Worm (Caenorhabditis elegans): Measurements from ENCODE around the gene W04H10.1.

DNA sequence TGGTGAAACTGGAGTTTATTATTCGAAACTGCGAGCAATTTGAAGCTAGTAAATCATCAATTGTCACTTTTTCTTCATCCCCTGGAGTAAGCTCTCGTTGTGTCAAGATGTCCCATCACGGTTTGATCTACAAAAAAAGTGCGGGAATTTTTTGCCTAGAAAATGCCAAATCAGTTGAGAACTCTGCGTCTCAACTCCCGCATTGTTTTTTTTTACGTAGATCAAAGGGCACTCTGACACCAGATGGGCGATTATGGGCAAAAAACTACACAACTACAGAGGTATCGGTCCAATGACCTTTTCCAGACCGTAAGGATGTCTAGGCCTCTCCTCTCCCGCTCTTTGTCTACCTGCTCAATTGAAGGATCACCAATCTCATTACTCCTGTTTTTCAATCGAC is 21.3 kb upstream of the W04H10.1 start, which contains the start of gene fbxb-34:
- TF ChIP-seq hlh-13 (GFP tag; optimal IDR thresholded peaks at IDR 0.05) = no peak
- TF ChIP-seq dmd-4 (tag; optimal IDR thresholded peaks at IDR 0.05; ENCODE audit: borderline replicate concordance) = no peak
- TF ChIP-seq pha-2 (tag; optimal IDR thresholded peaks at IDR 0.05) = no peak
- TF ChIP-seq fkh-6 (tag; optimal IDR thresholded peaks at IDR 0.05) = no peak
- TF ChIP-seq pat-9 (tag; optimal IDR thresholded peaks at IDR 0.05) = no peak
- TF ChIP-seq nhr-11 (tag; optimal IDR thresholded peaks at IDR 0.05) = no peak
- no peak for TF ChIP-seq eyg-1 (tag; optimal IDR thresholded peaks at IDR 0.05)
- no peak for TF ChIP-seq syd-9 (tag; optimal IDR thresholded peaks at IDR 0.05)
- TF ChIP-seq unc-86 (tag; optimal IDR thresholded peaks at IDR 0.05) = no peak
- no peak for TF ChIP-seq ceh-19 (GFP tag; optimal IDR thresholded peaks at IDR 0.05)
- TF ChIP-seq rnt-1 (tag; optimal IDR thresholded peaks at IDR 0.05) = no peak
- no peak for TF ChIP-seq T23F11.4 (GFP tag; optimal IDR thresholded peaks at IDR 0.05)
- TF ChIP-seq F13H6.1 (tag; optimal IDR thresholded peaks at IDR 0.05) = no peak
